Fruit fly (Drosophila melanogaster) whole organism, embryonic: ENCODE results near the gene CG5781.
A peak's percentile ranks its signal among the peaks of the same experiment; 100 is the strongest.

Experiments used
- CG10147 ChIP-seq: fragments of 200-800 bp; sonication (Bioruptor generic); optimal IDR thresholded peaks from 2 replicates; lab custom pipeline; 2019; ENCODE audit warnings: missing biosample characterization, mild to moderate bottlenecking, missing genetic modification characterization, moderate library complexity
- CG11247 ChIP-seq: fragments of 200-800 bp; sonication (Bioruptor generic); IDR thresholded peaks from 2 replicates; pipeline ENCODE4 v1.3.6; 2022; ENCODE audit warnings: missing biosample characterization, missing genetic modification characterization
- CG11456 ChIP-seq: fragments of 200-800 bp; sonication (Bioruptor generic); IDR thresholded peaks from 3 replicates; pipeline ENCODE4 v1.3.6; 2022; ENCODE audit warnings: missing biosample characterization, missing genetic modification characterization
- CG12391 ChIP-seq: fragments of 200-800 bp; sonication (Bioruptor generic); optimal IDR thresholded peaks from 3 replicates; lab custom pipeline; 2018; ENCODE audit warnings: missing biosample characterization, mild to moderate bottlenecking, missing genetic modification characterization, moderate library complexity
- CG13775 ChIP-seq: fragments of 200-800 bp; sonication (Bioruptor generic); optimal IDR thresholded peaks from 3 replicates; lab custom pipeline; 2017; ENCODE audit warnings: missing biosample characterization, mild to moderate bottlenecking, missing genetic modification characterization
- CG14050 ChIP-seq: fragments of 200-800 bp; sonication (Bioruptor generic); IDR thresholded peaks from 3 replicates; pipeline ENCODE4 v1.3.6; 2022; ENCODE audit warnings: missing biosample characterization, missing genetic modification characterization
- CG15696 ChIP-seq: fragments of 200-800 bp; sonication (Bioruptor generic); optimal IDR thresholded peaks from 2 replicates; lab custom pipeline; 2019; ENCODE audit warnings: missing biosample characterization, mild to moderate bottlenecking, missing genetic modification characterization, moderate library complexity
- CG17912 ChIP-seq: fragments of 200-800 bp; sonication (Bioruptor generic); optimal IDR thresholded peaks from 2 replicates; lab custom pipeline; 2018; ENCODE audit warnings: missing biosample characterization, mild to moderate bottlenecking, missing genetic modification characterization
- CG2678 ChIP-seq: fragments of 200-800 bp; sonication (Bioruptor generic); optimal IDR thresholded peaks from 3 replicates; lab custom pipeline; 2019; ENCODE audit warnings: missing biosample characterization, mild to moderate bottlenecking, missing genetic modification characterization, moderate library complexity
- CG2875 ChIP-seq: fragments of 200-800 bp; sonication (Bioruptor generic); optimal IDR thresholded peaks from 2 replicates; lab custom pipeline; 2017; ENCODE audit warnings: missing biosample characterization, mild to moderate bottlenecking, missing genetic modification characterization, missing genetic modification reagents
- CG31388 ChIP-seq: fragments of 200-800 bp; sonication (Bioruptor generic); optimal IDR thresholded peaks from 2 replicates; lab custom pipeline; 2016; ENCODE audit warnings: missing biosample characterization, missing genetic modification characterization
- CG32532 ChIP-seq: fragments of 200-800 bp; sonication (Bioruptor generic); IDR thresholded peaks from 2 replicates; pipeline ENCODE4 v1.3.6; 2022; ENCODE audit warnings: missing biosample characterization, missing genetic modification characterization
- CG3838 ChIP-seq: fragments of 200-800 bp; sonication (Bioruptor generic); optimal IDR thresholded peaks from 3 replicates; lab custom pipeline; 2016; ENCODE audit warnings: missing biosample characterization, missing genetic modification characterization
- CG6254 ChIP-seq: fragments of 200-800 bp; sonication (Bioruptor generic); optimal IDR thresholded peaks from 3 replicates; lab custom pipeline; 2017; ENCODE audit warnings: mild to moderate bottlenecking, missing biosample characterization, missing genetic modification reagents, missing genetic modification characterization
- CG6854 ChIP-seq: fragments of 200-800 bp; sonication (Bioruptor generic); optimal IDR thresholded peaks from 3 replicates; lab custom pipeline; 2017; ENCODE audit warnings: missing biosample characterization, mild to moderate bottlenecking, missing genetic modification characterization
- CG7786 ChIP-seq: fragments of 200-800 bp; sonication (Bioruptor generic); optimal IDR thresholded peaks from 2 replicates; lab custom pipeline; 2016; ENCODE audit warnings: missing biosample characterization, missing genetic modification characterization
- CG7963 ChIP-seq: fragments of 200-800 bp; sonication (Bioruptor generic); IDR thresholded peaks from 3 replicates; pipeline ENCODE4 v1.3.6; 2022; ENCODE audit warnings: missing biosample characterization, missing genetic modification characterization; ENCODE audit not compliant: partially characterized antibody
- CG8478 ChIP-seq: fragments of >200 bp; optimal IDR thresholded peaks from 2 replicates; lab custom pipeline; 2018
- Camta ChIP-seq: fragments of 200-800 bp; sonication (Bioruptor generic); optimal IDR thresholded peaks from 2 replicates; lab custom pipeline; 2016; ENCODE audit warnings: missing biosample characterization, missing genetic modification characterization
- Doc3 ChIP-seq: fragments of 200-800 bp; sonication (Bioruptor generic); IDR thresholded peaks from 3 replicates; pipeline ENCODE4 v1.3.6; 2022; ENCODE audit warnings: missing biosample characterization, missing genetic modification characterization; ENCODE audit not compliant: partially characterized antibody
- E2f2 ChIP-seq: fragments of 200-800 bp; sonication (Bioruptor generic); IDR thresholded peaks from 2 replicates; pipeline ENCODE4 v1.3.6; 2022; ENCODE audit warnings: missing biosample characterization, missing genetic modification characterization
- ERR ChIP-seq: fragments of 200-800 bp; sonication (Bioruptor generic); optimal IDR thresholded peaks from 2 replicates; lab custom pipeline; 2016; ENCODE audit warnings: missing biosample characterization, missing genetic modification characterization
- Eip74EF ChIP-seq, 2 experiments: fragments of 200-800 bp in 1 of 2; fragments of >200 bp in 1 of 2; sonication (Bioruptor generic) in 1 of 2; optimal IDR thresholded peaks; 2 replicates each; lab custom pipeline; 2017 to 2019; ENCODE audit warnings: missing biosample characterization in 2 of 2, missing genetic modification characterization in 2 of 2, mild to moderate bottlenecking in 1 of 2, moderate library complexity in 1 of 2
- Hand ChIP-seq: fragments of 200-800 bp; sonication (Bioruptor generic); optimal IDR thresholded peaks from 2 replicates; lab custom pipeline; 2017; ENCODE audit warnings: mild to moderate bottlenecking, missing biosample characterization, missing genetic modification reagents, missing genetic modification characterization
- HmgZ ChIP-seq: fragments of 200-800 bp; sonication (Bioruptor generic); optimal IDR thresholded peaks from 2 replicates; lab custom pipeline; 2018; ENCODE audit warnings: missing biosample characterization, mild to moderate bottlenecking, missing genetic modification characterization
- Nf-YB ChIP-seq: fragments of 200-800 bp; sonication (Bioruptor generic); optimal IDR thresholded peaks from 3 replicates; lab custom pipeline; 2019; ENCODE audit warnings: missing biosample characterization, mild to moderate bottlenecking, missing genetic modification characterization, moderate library complexity
- Ravus ChIP-seq: fragments of 200-800 bp; sonication (Bioruptor generic); IDR thresholded peaks from 2 replicates; pipeline ENCODE4 v1.3.6; 2022; ENCODE audit warnings: missing biosample characterization, missing genetic modification characterization
- Rfx ChIP-seq: fragments of 200-800 bp; sonication (Bioruptor generic); IDR thresholded peaks from 2 replicates; pipeline ENCODE4 v1.3.6; 2022; ENCODE audit warnings: missing biosample characterization, missing genetic modification characterization
- Usf ChIP-seq: fragments of 200-800 bp; sonication (Bioruptor generic); optimal IDR thresholded peaks from 2 replicates; lab custom pipeline; 2017; ENCODE audit warnings: missing genotype, missing biosample characterization, missing genetic modification characterization
- Xbp1 ChIP-seq: fragments of 200-800 bp; sonication (Bioruptor generic); optimal IDR thresholded peaks from 3 replicates; lab custom pipeline; 2016; ENCODE audit warnings: missing biosample characterization, mild to moderate bottlenecking, missing genetic modification characterization
- chm ChIP-seq: fragments of 200-800 bp; sonication (Bioruptor generic); IDR thresholded peaks from 2 replicates; pipeline ENCODE4 v1.3.6; 2022; ENCODE audit warnings: missing biosample characterization, missing genetic modification characterization
- crp ChIP-seq, 2 experiments: fragments of 200-800 bp; sonication (Bioruptor generic); optimal IDR thresholded peaks; 2 replicates in 1 of 2; 3 replicates in 1 of 2; lab custom pipeline; 2017; ENCODE audit warnings: missing biosample characterization in 2 of 2, missing genetic modification characterization in 2 of 2, mild to moderate bottlenecking in 1 of 2, moderate library complexity in 1 of 2
- dati ChIP-seq: fragments of 200-800 bp; sonication (Bioruptor generic); IDR thresholded peaks from 2 replicates; pipeline ENCODE4 v1.3.6; 2022; ENCODE audit warnings: missing biosample characterization, missing genetic modification characterization
- ems ChIP-seq: fragments of 200-800 bp; sonication (Bioruptor generic); optimal IDR thresholded peaks from 3 replicates; lab custom pipeline; 2016; ENCODE audit warnings: missing biosample characterization, missing genetic modification characterization
- ewg ChIP-seq: fragments of 200-800 bp; sonication (Bioruptor generic); optimal IDR thresholded peaks from 3 replicates; lab custom pipeline; 2017; ENCODE audit warnings: mild to moderate bottlenecking, missing biosample characterization, missing genetic modification reagents, missing genetic modification characterization
- grau ChIP-seq: fragments of 200-800 bp; optimal IDR thresholded peaks from 3 replicates; lab custom pipeline; 2019; ENCODE audit warnings: missing biosample characterization, mild to moderate bottlenecking, missing genetic modification characterization, moderate library complexity
- insv ChIP-seq, 2 experiments: fragments of 200-800 bp; sonication (Bioruptor generic); optimal IDR thresholded peaks; 3 replicates each; lab custom pipeline; 2016 to 2018; ENCODE audit warnings: missing biosample characterization in 2 of 2, missing genetic modification characterization in 2 of 2
- lbe ChIP-seq: fragments of 200-800 bp; sonication (Bioruptor generic); optimal IDR thresholded peaks from 2 replicates; lab custom pipeline; 2016; ENCODE audit warnings: missing biosample characterization, mild to moderate bottlenecking, missing genetic modification characterization
- lilli ChIP-seq: fragments of 200-800 bp; sonication (Bioruptor generic); optimal IDR thresholded peaks from 3 replicates; lab custom pipeline; 2016; ENCODE audit warnings: missing biosample characterization, missing genetic modification characterization
- p53 ChIP-seq: fragments of 200-800 bp; sonication (Bioruptor generic); optimal IDR thresholded peaks from 2 replicates; lab custom pipeline; 2016; ENCODE audit warnings: missing biosample characterization, missing genetic modification characterization
- pan ChIP-seq, 4 experiments: fragments of >200 bp in 3 of 4; fragments of 200-800 bp in 1 of 4; sonication (Bioruptor generic) in 1 of 4; optimal IDR thresholded peaks in 3 of 4; IDR thresholded peaks in 1 of 4; 2 replicates each; pipeline versions ENCODE4 v1.3.6 to Lab custom; 2017 to 2022; ENCODE audit warnings: missing biosample characterization in 2 of 4, missing genetic modification characterization in 2 of 4, mixed read lengths in 1 of 4
- pho ChIP-seq: fragments of 200-800 bp; sonication (Bioruptor generic); optimal IDR thresholded peaks from 2 replicates; lab custom pipeline; 2016; ENCODE audit warnings: missing biosample characterization, missing genetic modification characterization
- pita ChIP-seq: fragments of 200-800 bp; sonication (Bioruptor generic); optimal IDR thresholded peaks from 2 replicates; lab custom pipeline; 2017; ENCODE audit warnings: missing biosample characterization, mild to moderate bottlenecking, missing genetic modification characterization
- pum ChIP-seq: fragments of 200-800 bp; sonication (Bioruptor generic); optimal IDR thresholded peaks from 2 replicates; lab custom pipeline; 2016; ENCODE audit warnings: missing biosample characterization, missing genetic modification characterization
- slbo ChIP-seq: fragments of 200-800 bp; sonication (Bioruptor generic); IDR thresholded peaks from 2 replicates; pipeline ENCODE4 v1.3.6; 2022; ENCODE audit warnings: missing biosample characterization, missing genetic modification characterization
- slou ChIP-seq: fragments of 200-800 bp; sonication (Bioruptor generic); optimal IDR thresholded peaks from 3 replicates; lab custom pipeline; 2016; ENCODE audit warnings: missing biosample characterization, missing genetic modification characterization
- wdn ChIP-seq: fragments of 200-800 bp; sonication (Bioruptor generic); IDR thresholded peaks from 2 replicates; pipeline ENCODE4 v1.3.6; 2022; ENCODE audit warnings: missing biosample characterization, missing genetic modification characterization
- zen ChIP-seq: fragments of 200-800 bp; sonication (Bioruptor generic); optimal IDR thresholded peaks from 3 replicates; lab custom pipeline; 2018; ENCODE audit warnings: missing biosample characterization, mild to moderate bottlenecking, missing genetic modification characterization, moderate library complexity
- zen2 ChIP-seq: fragments of 200-800 bp; sonication (Bioruptor generic); IDR thresholded peaks from 3 replicates; pipeline ENCODE4 v1.3.6; 2022; ENCODE audit warnings: missing biosample characterization, missing genetic modification characterization; ENCODE audit not compliant: partially characterized antibody

The CG5781 gene

DNA sequence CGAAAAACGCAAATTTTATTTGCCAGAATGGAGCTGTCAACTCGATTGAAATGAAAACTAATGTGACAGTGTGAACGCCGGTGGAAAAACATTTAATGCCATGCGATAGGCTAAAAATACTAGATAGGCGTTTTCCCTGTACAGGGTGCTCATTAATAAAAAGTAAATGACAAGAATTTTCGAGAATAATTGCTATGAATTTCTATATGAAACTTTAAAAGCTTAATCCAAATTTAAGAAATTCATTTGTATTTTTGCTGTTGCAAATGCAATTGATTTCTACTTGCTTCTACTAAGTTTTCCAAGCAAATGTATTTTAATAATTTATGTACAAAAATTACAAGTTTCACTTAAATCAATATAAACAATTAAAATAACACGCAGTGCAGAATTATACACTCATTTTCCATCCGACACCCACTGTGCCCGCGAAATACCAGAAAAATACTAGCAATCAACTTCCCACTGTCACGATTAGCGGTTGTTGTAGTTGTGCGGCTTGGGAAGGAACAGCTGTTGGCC lies 24.7 kb upstream of the CG5781 start, which contains the start of gene Pih1D1 (continued):
- TF ChIP-seq CG15696 (tag; lab: Kevin White, UChicago) (peak; percentile 96), ERR (GFP tag; lab: Kevin White, UChicago) (peak; percentile 46), grau (peak; percentile 95), CG7786 (GFP tag; lab: Kevin White, UChicago) (peak; percentile 92), ewg (GFP tag; lab: Kevin White, UChicago) (peak; percentile 90), CG12391 (tag; lab: Kevin White, UChicago) (peak; percentile 97), CG11456 (GFP tag; lab: Robert Waterston, UW) (peak; percentile 95), CG31388 (peak; percentile 88), Rfx (GFP tag; lab: Robert Waterston, UW) (peak; percentile 95), E2f2 (GFP tag; lab: Robert Waterston, UW) (peak; percentile 78), pan (optimal IDR thresholded peaks at IDR 0.05; lab: Kevin White, UChicago) (no peak), pan (GFP tag; optimal IDR thresholded peaks at IDR 0.05 in 1 of 2, IDR thresholded peaks at IDR 0.05 in 1 of 2) (peak in 1 of 2 experiments; percentile 97), pho (GFP tag; lab: Kevin White, UChicago) (peak; percentile 96), Ravus (peak; percentile 86), Xbp1 (GFP tag; lab: Kevin White, UChicago) (peak; percentile 97), Doc3 (GFP tag; lab: Robert Waterston, UW) (no peak), CG2875 (GFP tag; lab: Kevin White, UChicago) (peak; percentile 78), zen (tag; lab: Kevin White, UChicago) (peak; percentile 95), CG6854 (GFP tag; lab: Kevin White, UChicago) (peak; percentile 79), lbe (GFP tag; lab: Kevin White, UChicago) (no peak), CG14050 (GFP tag; lab: Robert Waterston, UW) (peak; percentile 92), CG7963 (no peak), Eip74EF (GFP tag; optimal IDR thresholded peaks at IDR 0.05; lab: Kevin White, UChicago) (peak in 1 of 2 experiments; percentile 88), lilli (GFP tag; lab: Kevin White, UChicago) (peak; percentile 95), CG8478 (no peak), CG32532 (GFP tag; lab: Robert Waterston, UW) (peak; percentile 97), pum (GFP tag; lab: Kevin White, UChicago) (peak; percentile 90), wdn (GFP tag; lab: Robert Waterston, UW) (peak; percentile 91), crp (GFP tag; optimal IDR thresholded peaks at IDR 0.05; lab: Kevin White, UChicago) (peak; percentile 36 to 84), CG2678 (peak; percentile 97), Usf (peak; percentile 95), CG17912 (peak; percentile 52), slou (peak; percentile 97), pita (GFP tag; lab: Kevin White, UChicago) (no peak), HmgZ (tag; lab: Kevin White, UChicago) (peak; percentile 93), CG6254 (GFP tag; lab: Kevin White, UChicago) (peak; percentile 96), dati (GFP tag; lab: Robert Waterston, UW) (peak; percentile 78; the same call in 1 of the 2 replicates), Camta (peak; percentile 93), slbo (GFP tag; lab: Robert Waterston, UW) (peak; percentile 97), insv (GFP tag; optimal IDR thresholded peaks at IDR 0.05; lab: Kevin White, UChicago) (peak in 1 of 2 experiments; percentile 64), CG10147 (peak; percentile 96), p53 (GFP tag; lab: Kevin White, UChicago) (peak; percentile 84), CG11247 (GFP tag; lab: Robert Waterston, UW) (peak; percentile 91), chm (GFP tag; lab: Robert Waterston, UW) (peak; percentile 76), zen2 (GFP tag; lab: Robert Waterston, UW) (no peak), Nf-YB (GFP tag; lab: Kevin White, UChicago) (peak; percentile 77), ems (GFP tag; lab: Kevin White, UChicago) (peak; percentile 86), Hand (GFP tag; lab: Kevin White, UChicago) (peak; percentile 23), CG13775 (peak; percentile 98), CG3838 (GFP tag; lab: Kevin White, UChicago) (peak; percentile 84)
